Worm (Caenorhabditis elegans): Measurements from ENCODE around the gene K08E5.6.
A peak's percentile ranks its signal among the peaks of the same experiment; 100 is the strongest.

DNA sequence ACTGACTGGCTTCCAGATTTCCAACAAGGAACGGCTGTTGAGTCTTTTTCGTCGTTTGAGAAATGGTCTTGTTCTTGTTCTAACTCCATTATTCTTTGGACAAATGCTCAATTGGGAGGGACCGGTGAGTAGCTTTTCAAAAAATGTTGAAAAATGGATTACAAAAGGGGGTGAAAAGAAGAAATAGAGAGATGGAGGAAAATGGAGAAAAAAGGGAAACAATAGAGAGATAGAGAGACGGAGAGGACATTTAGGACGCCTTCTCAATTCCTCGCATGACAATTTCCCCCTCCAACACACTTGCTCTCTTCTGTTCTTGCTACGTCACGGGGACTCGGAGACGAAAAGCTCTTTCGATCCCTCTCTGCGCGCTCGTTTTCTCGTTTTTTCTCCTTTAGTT is 12.2 kb downstream of the K08E5.6 start:
- TF ChIP-seq ama-1 (optimal IDR thresholded peaks at IDR 0.05) (no peak), ama-1 (GFP tag; optimal IDR thresholded peaks at IDR 0.05) (no peak), T26A5.8 (tag; optimal IDR thresholded peaks at IDR 0.05) (no peak), rcor-1 (GFP tag; IDR thresholded peaks at IDR 0.05) (0 out of 2 replicates have a peak, but pooled peaks have one; percentile 8), C06A6.2 (GFP tag; conservative IDR thresholded peaks at IDR 0.05) (no peak)
